Worm (Caenorhabditis elegans) whole organism, L4 larva: Measurements from ENCODE around the gene F35E8.9.

Experiments
- R02D3.7 ChIP-seq: fragments of 150-350 bp; sonication (generic microtip); optimal IDR thresholded peaks from 3 replicates; lab custom pipeline; 2014; ENCODE audit warnings: missing biosample characterization, missing genetic modification characterization
- ama-1 ChIP-seq: fragments of 150-350 bp; optimal IDR thresholded peaks from 2 replicates; lab custom pipeline; 2014; ENCODE audit warnings: inconsistent platforms, mixed read lengths
- ceh-82 ChIP-seq: sonication (generic microtip); optimal IDR thresholded peaks from 2 replicates; lab custom pipeline; 2017; ENCODE audit warnings: missing biosample characterization, missing genetic modification characterization
- daf-19 ChIP-seq: fragments of 200-800 bp; sonication (Bioruptor generic); conservative IDR thresholded peaks from 2 replicates; pipeline ENCODE4 v1.3.6; 2022; ENCODE audit warnings: missing genetic modification characterization, missing compliant biosample characterization
- dpl-1 ChIP-seq: fragments of 150-350 bp; optimal IDR thresholded peaks from 2 replicates; lab custom pipeline; 2014; ENCODE audit warnings: missing biosample characterization, missing genetic modification reagents, missing genetic modification characterization
- egl-43 ChIP-seq: fragments of 200-800 bp; sonication (Bioruptor generic); IDR thresholded peaks from 2 replicates; pipeline ENCODE4 v1.3.6; 2022; ENCODE audit warnings: missing genetic modification reagents, missing genetic modification characterization, missing compliant biosample characterization
- lin-15B ChIP-seq: fragments of 150-350 bp; sonication (generic microtip); optimal IDR thresholded peaks from 3 replicates; lab custom pipeline; 2014; ENCODE audit warnings: missing biosample characterization, missing genetic modification characterization
- nhr-11 ChIP-seq: fragments of 150-350 bp; optimal IDR thresholded peaks from 2 replicates; lab custom pipeline; 2014; ENCODE audit warnings: missing biosample characterization, missing genetic modification characterization
- nhr-237 ChIP-seq: sonication (generic microtip); optimal IDR thresholded peaks from 2 replicates; lab custom pipeline; 2017; ENCODE audit warnings: missing biosample characterization, missing genetic modification characterization
- nhr-25 ChIP-seq: sonication (generic microtip); optimal IDR thresholded peaks from 2 replicates; lab custom pipeline; 2017; ENCODE audit warnings: missing genetic modification characterization, mild to moderate bottlenecking, missing compliant biosample characterization, antibody characterized with exemption, moderate library complexity, borderline replicate concordance; ENCODE audit not compliant: insufficient read depth
- pqm-1 ChIP-seq: sonication (generic microtip); optimal IDR thresholded peaks from 2 replicates; lab custom pipeline; 2017; ENCODE audit warnings: missing biosample characterization, missing genetic modification characterization
- tra-1 ChIP-seq: fragments of 200-800 bp; sonication (Bioruptor generic); IDR thresholded peaks from 2 replicates; pipeline ENCODE4 v1.3.6; 2022; ENCODE audit warnings: missing genetic modification reagents, missing genetic modification characterization, missing compliant biosample characterization
- vab-7 ChIP-seq: fragments of 200-800 bp; sonication (Bioruptor generic); IDR thresholded peaks from 2 replicates; pipeline ENCODE4 v1.3.6; 2022; ENCODE audit warnings: missing genetic modification reagents, missing genetic modification characterization, missing compliant biosample characterization
- zip-2 ChIP-seq: fragments of 150-350 bp; optimal IDR thresholded peaks from 2 replicates; lab custom pipeline; 2014; ENCODE audit warnings: missing biosample characterization, missing genetic modification characterization

DNA sequence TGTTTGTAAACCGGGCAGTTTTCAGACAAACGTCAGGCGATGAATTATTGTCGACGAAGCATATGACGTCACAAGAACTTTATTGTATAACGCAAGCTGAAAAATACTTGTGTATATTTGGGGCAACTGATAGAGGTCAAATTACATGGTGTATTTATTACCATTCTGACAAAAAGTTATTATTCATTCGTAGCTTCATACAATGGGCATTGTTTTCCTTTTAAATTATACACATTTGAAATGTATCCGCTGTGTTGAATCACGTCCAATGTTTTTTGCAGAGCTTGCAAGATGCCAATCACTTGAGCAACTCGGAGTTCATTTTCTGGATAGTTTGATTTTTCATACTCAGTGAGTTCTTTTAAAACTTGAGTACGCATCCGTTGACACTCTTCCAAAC is 5.6 kb upstream of the F35E8.9 start, which contains the start of gene F35E8.13:
- TF ChIP-seq zip-2 (no peak), daf-19 (no peak), nhr-25 (no peak), ceh-82 (tag; lab: Kevin White, UChicago) (no peak), lin-15B (tag; lab: Kevin White, UChicago) (no peak), egl-43 (no peak), vab-7 (GFP tag; lab: Robert Waterston, UW) (no peak), ama-1 (lab: Kevin White, UChicago) (no peak), R02D3.7 (tag; lab: Kevin White, UChicago) (no peak), nhr-237 (tag; lab: Kevin White, UChicago) (no peak), nhr-11 (no peak), dpl-1 (no peak), pqm-1 (tag; lab: Kevin White, UChicago) (no peak), tra-1 (GFP tag; lab: Robert Waterston, UW) (no peak)
